Worm (Caenorhabditis elegans) whole organism, young adult: ENCODE results near the gene F26D11.12.

Experiments
- B0035.1 ChIP-seq: sonication (generic microtip); optimal IDR thresholded peaks from 2 replicates; lab custom pipeline; 2016; ENCODE audit warnings: missing genetic modification characterization, mild to moderate bottlenecking, missing compliant biosample characterization, missing genotype, missing genetic modification reagents
- D2030.7 ChIP-seq: fragments of 200-800 bp; sonication (Bioruptor generic); IDR thresholded peaks from 2 replicates; pipeline ENCODE4 v1.3.6; 2022; ENCODE audit warnings: missing genetic modification reagents, missing genetic modification characterization, missing compliant biosample characterization
- F55B11.4 ChIP-seq: sonication (generic microtip); optimal IDR thresholded peaks from 2 replicates; lab custom pipeline; 2016; ENCODE audit warnings: missing compliant biosample characterization, missing genetic modification characterization, borderline replicate concordance; ENCODE audit not compliant: insufficient read depth
- Y53F4B.3 ChIP-seq: fragments of 200-800 bp; sonication (Bioruptor generic); IDR thresholded peaks from 2 replicates; pipeline ENCODE4 v1.3.6; 2022; ENCODE audit warnings: missing genetic modification reagents, missing genetic modification characterization, missing compliant biosample characterization
- Y53G8AR.9 ChIP-seq: fragments of 200-800 bp; sonication (Bioruptor generic); conservative IDR thresholded peaks from 2 replicates; pipeline ENCODE4 v1.3.6; 2022; ENCODE audit warnings: missing genetic modification reagents, missing genetic modification characterization, missing compliant biosample characterization
- Y67H2A.10 ChIP-seq: fragments of 200-800 bp; sonication (Bioruptor generic); conservative IDR thresholded peaks from 2 replicates; pipeline ENCODE4 v1.3.6; 2022; ENCODE audit warnings: missing genetic modification reagents, missing genetic modification characterization, missing compliant biosample characterization
- akir-1 ChIP-seq: fragments of 200-800 bp; sonication (Bioruptor generic); optimal IDR thresholded peaks from 2 replicates; lab custom pipeline; 2018; ENCODE audit warnings: mild to moderate bottlenecking, missing genetic modification characterization, moderate library complexity, missing compliant biosample characterization
- aptf-3 ChIP-seq: fragments of 200-800 bp; sonication (Bioruptor generic); IDR thresholded peaks from 2 replicates; pipeline ENCODE4 v1.3.6; 2022; ENCODE audit warnings: missing genetic modification characterization, missing compliant biosample characterization
- atf-7 ChIP-seq: sonication (generic microtip); optimal IDR thresholded peaks from 2 replicates; lab custom pipeline; 2017; ENCODE audit warnings: mild to moderate bottlenecking, missing genetic modification characterization, missing compliant biosample characterization
- athp-1 ChIP-seq: sonication (generic microtip); optimal IDR thresholded peaks from 2 replicates; lab custom pipeline; 2017; ENCODE audit warnings: mild to moderate bottlenecking, missing genetic modification characterization, missing compliant biosample characterization
- attf-3 ChIP-seq: fragments of 200-800 bp; sonication (Bioruptor generic); conservative IDR thresholded peaks from 2 replicates; pipeline ENCODE4 v1.3.6; 2022; ENCODE audit warnings: missing genetic modification reagents, missing genetic modification characterization, missing compliant biosample characterization
- attf-5 ChIP-seq: fragments of 200-800 bp; sonication (Bioruptor generic); optimal IDR thresholded peaks from 2 replicates; lab custom pipeline; 2018; ENCODE audit warnings: mild to moderate bottlenecking, missing genetic modification characterization, missing compliant biosample characterization
- cebp-1 ChIP-seq, 2 experiments: fragments of 200-800 bp in 1 of 2; sonication (Bioruptor generic) in 1 of 2; sonication (generic microtip) in 1 of 2; IDR thresholded peaks in 1 of 2; optimal IDR thresholded peaks in 1 of 2; 2 replicates each; pipeline versions ENCODE4 v1.3.6 to Lab custom; 2017 to 2022; ENCODE audit warnings: missing compliant biosample characterization in 2 of 2, missing genetic modification characterization in 2 of 2, mild to moderate bottlenecking in 1 of 2, missing genetic modification reagents in 1 of 2, moderate library complexity in 1 of 2
- cebp-2 ChIP-seq: fragments of 200-800 bp; sonication (Bioruptor generic); IDR thresholded peaks from 2 replicates; pipeline ENCODE4 v1.3.6; 2022; ENCODE audit warnings: missing genetic modification characterization, missing compliant biosample characterization
- ceh-100 ChIP-seq: fragments of 200-800 bp; sonication (Bioruptor generic); IDR thresholded peaks from 2 replicates; pipeline ENCODE4 v1.3.6; 2022; ENCODE audit warnings: missing genetic modification reagents, missing genetic modification characterization, missing compliant biosample characterization
- die-1 ChIP-seq: sonication (generic microtip); optimal IDR thresholded peaks from 2 replicates; lab custom pipeline; 2016; ENCODE audit warnings: missing genotype, mild to moderate bottlenecking, missing genetic modification characterization, missing compliant biosample characterization
- dox-1 ChIP-seq: fragments of 200-800 bp; sonication (Bioruptor generic); IDR thresholded peaks from 2 replicates; pipeline ENCODE4 v1.3.6; 2022; ENCODE audit warnings: missing genetic modification reagents, missing genetic modification characterization, missing compliant biosample characterization
- him-1 ChIP-seq: sonication (generic microtip); optimal IDR thresholded peaks from 2 replicates; lab custom pipeline; 2016; ENCODE audit warnings: missing genotype, missing genetic modification reagents, missing genetic modification characterization, missing compliant biosample characterization
- hlh-12 ChIP-seq: sonication (generic microtip); optimal IDR thresholded peaks from 2 replicates; lab custom pipeline; 2016; ENCODE audit warnings: missing genetic modification characterization, missing compliant biosample characterization
- hlh-26 ChIP-seq: fragments of 200-800 bp; sonication (Bioruptor generic); conservative IDR thresholded peaks from 2 replicates; pipeline ENCODE4 v1.3.6; 2022; ENCODE audit warnings: missing genetic modification reagents, missing genetic modification characterization, missing compliant biosample characterization
- lin-26 ChIP-seq: fragments of 200-800 bp; sonication (Bioruptor generic); IDR thresholded peaks from 2 replicates; pipeline ENCODE4 v1.3.6; 2022; ENCODE audit warnings: missing genetic modification reagents, missing genetic modification characterization, missing compliant biosample characterization
- lin-40 ChIP-seq: sonication (generic microtip); optimal IDR thresholded peaks from 2 replicates; lab custom pipeline; 2016; ENCODE audit warnings: missing genetic modification characterization, mild to moderate bottlenecking, missing compliant biosample characterization, missing genotype, missing genetic modification reagents
- lin-54 ChIP-seq: fragments of 200-800 bp; sonication (Bioruptor generic); optimal IDR thresholded peaks from 2 replicates; lab custom pipeline; 2018; ENCODE audit warnings: mild to moderate bottlenecking, missing genetic modification characterization, missing compliant biosample characterization
- lsl-1 ChIP-seq: fragments of 200-800 bp; sonication (Bioruptor generic); optimal IDR thresholded peaks from 2 replicates; lab custom pipeline; 2018; ENCODE audit warnings: mild to moderate bottlenecking, missing genetic modification characterization, moderate library complexity, missing compliant biosample characterization
- madf-10 ChIP-seq: sonication (generic microtip); optimal IDR thresholded peaks from 2 replicates; lab custom pipeline; 2016; ENCODE audit warnings: mild to moderate bottlenecking, missing genetic modification characterization, missing compliant biosample characterization
- madf-6 ChIP-seq: fragments of 200-800 bp; sonication (Bioruptor generic); IDR thresholded peaks from 2 replicates; pipeline ENCODE4 v1.3.6; 2022; ENCODE audit warnings: missing genetic modification reagents, missing genetic modification characterization, missing compliant biosample characterization
- madf-8 ChIP-seq: fragments of 200-800 bp; sonication (Bioruptor generic); conservative IDR thresholded peaks from 2 replicates; pipeline ENCODE4 v1.3.6; 2022; ENCODE audit warnings: missing genetic modification reagents, missing genetic modification characterization, missing compliant biosample characterization
- mel-28 ChIP-seq: sonication (generic microtip); optimal IDR thresholded peaks from 2 replicates; lab custom pipeline; 2016; ENCODE audit warnings: borderline replicate concordance, mild to moderate bottlenecking, missing genetic modification characterization, missing compliant biosample characterization
- nfya-2 ChIP-seq: fragments of 200-800 bp; sonication (Bioruptor generic); IDR thresholded peaks from 2 replicates; pipeline ENCODE4 v1.3.6; 2022; ENCODE audit warnings: missing genetic modification reagents, missing genetic modification characterization, missing compliant biosample characterization
- nhr-120 ChIP-seq: fragments of 200-800 bp; sonication (Bioruptor generic); IDR thresholded peaks from 2 replicates; pipeline ENCODE4 v1.3.6; 2022; ENCODE audit warnings: missing genetic modification characterization, missing compliant biosample characterization
- nhr-80 ChIP-seq: sonication (generic microtip); optimal IDR thresholded peaks from 2 replicates; lab custom pipeline; 2016; ENCODE audit warnings: missing genetic modification characterization, missing compliant biosample characterization
- rpc-1 ChIP-seq, 2 experiments: fragments of 150-350 bp in 1 of 2; sonication (generic microtip) in 1 of 2; optimal IDR thresholded peaks; 2 replicates each; lab custom pipeline; 2014 to 2018; ENCODE audit warnings: missing biosample characterization in 1 of 2, missing genetic modification characterization in 1 of 2, missing genetic modification reagents in 1 of 2, missing genotype in 1 of 2
- sdz-38 ChIP-seq: sonication (generic microtip); optimal IDR thresholded peaks from 2 replicates; lab custom pipeline; 2016; ENCODE audit warnings: missing genotype, missing genetic modification characterization, missing compliant biosample characterization
- sea-2 ChIP-seq: fragments of 200-800 bp; sonication (Bioruptor generic); IDR thresholded peaks from 2 replicates; pipeline ENCODE4 v1.3.6; 2022; ENCODE audit warnings: missing genetic modification characterization, missing compliant biosample characterization
- tbx-9 ChIP-seq: sonication (generic microtip); optimal IDR thresholded peaks from 2 replicates; lab custom pipeline; 2016; ENCODE audit warnings: borderline replicate concordance, missing genetic modification characterization, inconsistent platforms, missing compliant biosample characterization
- unc-62 ChIP-seq: fragments of 150-350 bp; optimal IDR thresholded peaks from 2 replicates; lab custom pipeline; 2014; ENCODE audit warnings: missing biosample characterization, missing genetic modification reagents, missing genetic modification characterization
- xnd-1 ChIP-seq: sonication (generic microtip); optimal IDR thresholded peaks from 2 replicates; lab custom pipeline; 2016; ENCODE audit warnings: missing genotype, missing genetic modification reagents, missing genetic modification characterization, missing compliant biosample characterization
- zim-3 ChIP-seq: sonication (generic microtip); optimal IDR thresholded peaks from 2 replicates; lab custom pipeline; 2017; ENCODE audit warnings: mild to moderate bottlenecking, missing genetic modification characterization, moderate library complexity, missing compliant biosample characterization
- ztf-18 ChIP-seq: sonication (generic microtip); optimal IDR thresholded peaks from 2 replicates; lab custom pipeline; 2016; ENCODE audit warnings: missing genotype, mild to moderate bottlenecking, missing genetic modification characterization, missing compliant biosample characterization
- ztf-25 ChIP-seq: fragments of 200-800 bp; sonication (Bioruptor generic); IDR thresholded peaks from 2 replicates; pipeline ENCODE4 v1.3.6; 2022; ENCODE audit warnings: missing genetic modification reagents, missing genetic modification characterization, missing compliant biosample characterization
- ztf-28 ChIP-seq: fragments of 200-800 bp; sonication (Bioruptor generic); IDR thresholded peaks from 2 replicates; pipeline ENCODE4 v1.3.6; 2022; ENCODE audit warnings: missing genetic modification reagents, missing genetic modification characterization, missing compliant biosample characterization
- ztf-3 ChIP-seq: fragments of 200-800 bp; sonication (Bioruptor generic); optimal IDR thresholded peaks from 2 replicates; lab custom pipeline; 2018; ENCODE audit warnings: mild to moderate bottlenecking, missing genetic modification characterization, missing compliant biosample characterization

F26D11.12 gene

ce11 chrV:7983381-7984052, 28.4 kb upstream of the F26D11.12 start, which contains the start of the genes natb-1 and abhd-12 (continued):
- no peak for TF ChIP-seq attf-3 (GFP tag; lab: Robert Waterston, UW)
- no peak for TF ChIP-seq B0035.1 (tag; lab: Kevin White, UChicago)
- TF ChIP-seq hlh-26 = no peak
- no peak for TF ChIP-seq athp-1 (tag; lab: Kevin White, UChicago)
- peak; percentile 3 for TF ChIP-seq ztf-18 (tag; lab: Kevin White, UChicago)
- peak; percentile 91 for TF ChIP-seq attf-5 (GFP tag; lab: Kevin White, UChicago)
- no peak for TF ChIP-seq cebp-1 (GFP tag; IDR thresholded peaks at IDR 0.05; lab: Robert Waterston, UW)
- peak; percentile 46 for TF ChIP-seq cebp-1 (tag; optimal IDR thresholded peaks at IDR 0.05; lab: Kevin White, UChicago)
- peak; percentile 22 for TF ChIP-seq nhr-80 (tag; lab: Kevin White, UChicago)
- no peak for TF ChIP-seq cebp-2 (GFP tag; lab: Robert Waterston, UW)
- TF ChIP-seq atf-7 (tag; lab: Kevin White, UChicago) = no peak
- TF ChIP-seq tbx-9 (tag; lab: Kevin White, UChicago) = no peak
- no peak for TF ChIP-seq him-1 (tag; lab: Kevin White, UChicago)
- TF ChIP-seq lin-54 (GFP tag; lab: Kevin White, UChicago) = peak; percentile 1
- peak; percentile 57 for TF ChIP-seq lsl-1
- TF ChIP-seq dox-1 (GFP tag; lab: Robert Waterston, UW) = no peak
- TF ChIP-seq Y53G8AR.9 (GFP tag; lab: Robert Waterston, UW) = no peak
- TF ChIP-seq madf-8 = no peak
- no peak for TF ChIP-seq F55B11.4 (tag; lab: Kevin White, UChicago)
- TF ChIP-seq Y53F4B.3 (GFP tag; lab: Robert Waterston, UW) = no peak
- TF ChIP-seq mel-28 (tag; lab: Kevin White, UChicago) = no peak
- TF ChIP-seq lin-40 = no peak
- no peak for TF ChIP-seq sea-2 (GFP tag; lab: Robert Waterston, UW)
- TF ChIP-seq aptf-3 (GFP tag; lab: Robert Waterston, UW) = no peak

DNA sequence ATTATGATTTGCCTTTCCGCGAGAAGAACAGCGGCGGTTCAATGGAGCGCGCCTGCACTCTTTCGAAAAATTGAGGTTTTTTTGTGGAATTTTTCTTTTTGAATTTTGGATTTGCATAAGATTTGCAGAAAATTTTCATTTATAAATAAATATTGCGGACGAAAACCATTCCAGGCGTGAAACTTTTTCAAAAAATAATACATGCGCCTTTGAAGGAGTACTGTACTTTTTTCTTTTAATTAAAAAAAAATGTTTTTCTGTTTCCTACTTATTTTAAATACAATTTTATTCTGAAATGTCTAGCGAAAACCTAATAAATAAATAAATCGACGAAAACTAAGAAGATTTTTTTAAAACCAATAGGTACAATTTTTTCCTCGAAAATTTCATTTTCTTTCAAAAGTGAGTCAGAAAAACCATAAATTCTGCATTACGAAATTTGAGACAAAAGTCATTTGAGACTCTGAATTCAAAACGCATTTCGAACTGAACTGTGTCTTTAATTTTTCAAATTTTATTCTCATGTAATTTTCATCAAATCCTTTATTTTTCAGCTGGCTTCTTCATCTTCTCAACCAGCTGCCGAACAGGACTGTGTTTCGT, 26.0 kb upstream of the F26D11.12 start, which contains the start of gene F26D11.1:
Gene F26D11.1 (plus strand): TSS at position 553 of the 603 bp plus-strand sequence.
- peak; percentile 77 for TF ChIP-seq xnd-1 (tag; lab: Kevin White, UChicago)
- TF ChIP-seq D2030.7 (GFP tag; lab: Robert Waterston, UW) = no peak
- TF ChIP-seq hlh-12 = no peak
- peak; percentile 87 for TF ChIP-seq madf-8
- peak; percentile 82 for TF ChIP-seq madf-6
- TF ChIP-seq lin-26 (GFP tag; lab: Robert Waterston, UW) = no peak
- peak; percentile 74 for TF ChIP-seq lsl-1

DNA sequence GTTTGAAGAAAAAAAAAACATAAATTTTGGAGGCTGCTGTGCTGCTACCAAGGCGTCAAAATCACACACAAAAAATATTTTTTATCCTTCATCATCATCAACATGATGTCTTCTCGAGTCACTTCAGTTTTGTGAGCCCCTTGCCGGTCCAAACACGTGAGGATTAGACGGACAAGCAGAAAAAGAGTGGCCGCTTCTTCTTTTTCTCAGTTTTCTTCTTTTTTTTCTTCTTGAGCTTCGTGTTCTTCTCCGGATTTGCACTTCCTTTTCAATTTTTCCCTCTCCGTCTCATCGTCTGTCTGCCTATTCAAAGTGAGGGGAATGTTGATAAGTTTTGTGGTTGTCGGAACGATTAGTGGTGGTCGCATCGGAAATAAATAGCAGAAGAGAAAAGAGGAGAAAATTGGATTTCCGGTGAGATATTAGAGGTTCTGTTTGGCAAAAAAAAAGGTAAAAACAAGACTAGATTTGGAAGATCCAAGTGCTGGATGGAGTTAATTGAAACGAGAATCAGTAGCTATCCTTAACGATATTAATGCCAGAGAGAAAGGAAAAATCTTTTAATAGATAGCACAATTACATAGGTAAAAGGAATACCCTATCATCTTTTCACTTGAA, 25.4 kb upstream of the F26D11.12 start:
- TF ChIP-seq zim-3 (no peak), nfya-2 (GFP tag; lab: Robert Waterston, UW) (no peak), sdz-38 (tag; lab: Kevin White, UChicago) (no peak), unc-62 (GFP tag; lab: Kevin White, UChicago) (no peak), rpc-1 (optimal IDR thresholded peaks at IDR 0.05; lab: Kevin White, UChicago) (no peak), rpc-1 (tag; optimal IDR thresholded peaks at IDR 0.05; lab: Kevin White, UChicago) (no peak), Y53G8AR.9 (GFP tag; lab: Robert Waterston, UW) (no peak), madf-10 (tag; lab: Kevin White, UChicago) (no peak), cebp-1 (GFP tag; IDR thresholded peaks at IDR 0.05; lab: Robert Waterston, UW) (no peak), cebp-1 (tag; optimal IDR thresholded peaks at IDR 0.05; lab: Kevin White, UChicago) (peak; percentile 25), akir-1 (GFP tag; lab: Kevin White, UChicago) (no peak), ztf-28 (GFP tag; lab: Robert Waterston, UW) (no peak), lin-26 (GFP tag; lab: Robert Waterston, UW) (no peak), nhr-120 (GFP tag; lab: Robert Waterston, UW) (no peak), dox-1 (GFP tag; lab: Robert Waterston, UW) (no peak), die-1 (tag; lab: Kevin White, UChicago) (no peak), D2030.7 (GFP tag; lab: Robert Waterston, UW) (no peak), ceh-100 (GFP tag; lab: Robert Waterston, UW) (no peak), ztf-3 (GFP tag; lab: Kevin White, UChicago) (no peak), Y67H2A.10 (GFP tag; lab: Robert Waterston, UW) (no peak), cebp-2 (GFP tag; lab: Robert Waterston, UW) (no peak), ztf-25 (GFP tag; lab: Robert Waterston, UW) (no peak)
